Worm (Caenorhabditis elegans): ENCODE measurements around the gene C02F12.5.
A peak's percentile ranks its signal among the peaks of the same experiment; 100 is the strongest.

C02F12.5 gene

DNA sequence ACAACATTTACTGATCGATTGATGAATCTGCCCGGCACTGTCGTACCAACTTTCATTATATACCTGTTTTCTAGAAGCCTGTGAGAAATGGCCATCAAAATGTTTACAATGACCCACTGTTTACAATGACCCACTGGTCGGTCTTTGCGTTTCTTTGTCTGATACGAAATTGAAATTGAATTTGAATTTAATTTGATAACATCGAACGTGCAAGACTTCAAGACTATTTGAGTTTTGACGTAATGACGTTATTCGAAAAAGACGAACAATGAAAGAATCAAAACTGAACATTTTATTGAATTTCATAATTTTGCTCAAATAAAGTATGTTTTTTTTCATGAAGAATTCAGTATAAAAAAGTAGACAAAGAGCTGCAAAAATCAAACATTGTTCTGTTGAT is at the start of gene C02F12.5:
TSS of gene C02F12.5 (minus strand) at position 101 of the 400 bp plus-strand sequence.
- TF ChIP-seq daf-12 (tag; optimal IDR thresholded peaks at IDR 0.05) (no peak), hif-1 (tag; optimal IDR thresholded peaks at IDR 0.05) (peak in 1 of 2 experiments; percentile 30)

- TF ChIP-seq php-3 (GFP tag; IDR thresholded peaks at IDR 0.05), result no peak
- TF ChIP-seq unc-62 (GFP tag; optimal IDR thresholded peaks at IDR 0.05 in 1 of 2), result peak in 1 of 2 experiments; percentile 93
- TF ChIP-seq unc-62 (tag; optimal IDR thresholded peaks at IDR 0.05), result no peak
- no peak for TF ChIP-seq aly-2 (tag; optimal IDR thresholded peaks at IDR 0.05)
Measured at ce11 chrX:3715835-3716234, 43.9 kb upstream of the C02F12.5 start.

DNA sequence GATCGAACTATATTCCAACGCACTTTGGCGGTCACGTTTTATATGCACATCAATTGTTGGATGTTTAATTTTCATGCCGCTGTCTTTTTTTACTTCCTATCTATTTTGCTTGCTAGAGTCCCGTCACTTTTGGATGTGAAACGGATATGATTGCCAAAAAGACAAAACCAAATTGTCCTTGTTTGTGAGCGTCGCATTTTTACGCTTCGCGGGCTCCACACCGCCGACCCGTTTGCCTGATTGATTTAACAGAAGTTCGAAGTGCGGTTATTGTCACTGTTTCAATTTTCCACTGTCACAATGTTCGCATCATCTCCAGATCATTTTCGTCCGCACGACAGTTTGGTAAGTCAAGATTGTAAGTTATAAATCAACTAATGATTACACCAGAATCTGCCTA is 42.9 kb upstream of the C02F12.5 start, which contains the start of gene C01C4.2:
TSS of gene C01C4.2 (plus strand) at position 301 of the 400 bp plus-strand sequence.
- TF ChIP-seq dmd-9 (GFP tag; IDR thresholded peaks at IDR 0.05), result 0 out of 2 replicates have a peak, but pooled peaks have one; percentile 13
- no peak for TF ChIP-seq hmg-1.1 (GFP tag; IDR thresholded peaks at IDR 0.05)
- no peak for TF ChIP-seq ceh-44 (GFP tag; IDR thresholded peaks at IDR 0.05)
- no peak for TF ChIP-seq arid-1 (GFP tag; conservative IDR thresholded peaks at IDR 0.05)
- TF ChIP-seq mdl-1 (tag; optimal IDR thresholded peaks at IDR 0.05), result no peak
- no peak for TF ChIP-seq unc-130 (GFP tag; optimal IDR thresholded peaks at IDR 0.05)
- TF ChIP-seq unc-62 (GFP tag; optimal IDR thresholded peaks at IDR 0.05 in 1 of 2), result no peak
- no peak for TF ChIP-seq unc-62 (tag; optimal IDR thresholded peaks at IDR 0.05)

- peak in 1 of 2 experiments; percentile 76 for TF ChIP-seq daf-16 (GFP tag; optimal IDR thresholded peaks at IDR 0.05)
- no peak for TF ChIP-seq daf-16 (tag; optimal IDR thresholded peaks at IDR 0.05)
- no peak for TF ChIP-seq F10B5.3 (tag; optimal IDR thresholded peaks at IDR 0.05)
- no peak for TF ChIP-seq hlh-30 (tag; optimal IDR thresholded peaks at IDR 0.05; ENCODE audit: insufficient read depth)
- no peak for TF ChIP-seq T20F7.1 (GFP tag; optimal IDR thresholded peaks at IDR 0.05)
- TF ChIP-seq aha-1 (tag), result no peak
- TF ChIP-seq lin-38 (GFP tag; IDR thresholded peaks at IDR 0.05), result no peak
- TF ChIP-seq spr-3 (GFP tag; optimal IDR thresholded peaks at IDR 0.05), result no peak
- TF ChIP-seq ZK337.2 (GFP tag; IDR thresholded peaks at IDR 0.05), result no peak
- no peak for TF ChIP-seq vab-7 (GFP tag; IDR thresholded peaks at IDR 0.05)
- TF ChIP-seq zfp-2 (tag; optimal IDR thresholded peaks at IDR 0.05), result no peak
- TF ChIP-seq nhr-28 (tag; optimal IDR thresholded peaks at IDR 0.05), result no peak
- TF ChIP-seq nhr-102 (tag; optimal IDR thresholded peaks at IDR 0.05), result no peak
- 0 out of 2 replicates have a peak, but pooled peaks have one; percentile 25 for TF ChIP-seq hmg-1.1 (GFP tag; IDR thresholded peaks at IDR 0.05)
- no peak for TF ChIP-seq ztf-11 (tag; optimal IDR thresholded peaks at IDR 0.05)
- TF ChIP-seq Y105C5A.15 (GFP tag; IDR thresholded peaks at IDR 0.05), result no peak
- TF ChIP-seq nhr-6 (tag; optimal IDR thresholded peaks at IDR 0.05), result no peak
- TF ChIP-seq nhr-25 (tag; optimal IDR thresholded peaks at IDR 0.05; ENCODE audit: borderline replicate concordance, insufficient read depth), result no peak
- TF ChIP-seq rbr-2 (tag; optimal IDR thresholded peaks at IDR 0.05), result no peak
- no peak for TF ChIP-seq F26F4.8 (GFP tag; conservative IDR thresholded peaks at IDR 0.05)
- no peak for TF ChIP-seq snpc-4 (tag; optimal IDR thresholded peaks at IDR 0.05)
- no peak for TF ChIP-seq nhr-42 (GFP tag; IDR thresholded peaks at IDR 0.05)
- TF ChIP-seq ceh-20 (GFP tag; IDR thresholded peaks at IDR 0.05), result 0 out of 2 replicates have a peak, but pooled peaks have one; percentile 8
- no peak for TF ChIP-seq mdt-29 (GFP tag; IDR thresholded peaks at IDR 0.05)
- no peak for TF ChIP-seq cey-2 (tag; optimal IDR thresholded peaks at IDR 0.05; ENCODE audit: borderline replicate concordance, insufficient read depth)
- no peak for TF ChIP-seq mdl-1 (tag; optimal IDR thresholded peaks at IDR 0.05)
- peak in 1 of 2 experiments; percentile 89 for TF ChIP-seq unc-62 (GFP tag; optimal IDR thresholded peaks at IDR 0.05 in 1 of 2)
- no peak for TF ChIP-seq unc-62 (tag; optimal IDR thresholded peaks at IDR 0.05)
- TF ChIP-seq lsy-2 (tag; optimal IDR thresholded peaks at IDR 0.05), result no peak
- no peak for TF ChIP-seq sdz-12 (GFP tag; optimal IDR thresholded peaks at IDR 0.05)
- TF ChIP-seq unc-130 (GFP tag; optimal IDR thresholded peaks at IDR 0.05), result no peak
- TF ChIP-seq pha-4 (GFP tag; IDR thresholded peaks at IDR 0.05), result no peak
- no peak for TF ChIP-seq pha-4 (tag; optimal IDR thresholded peaks at IDR 0.05)
- TF ChIP-seq daf-8 (GFP tag; IDR thresholded peaks at IDR 0.05), result no peak
- no peak for TF ChIP-seq dpl-1 (GFP tag; optimal IDR thresholded peaks at IDR 0.05)
- TF ChIP-seq lin-29 (GFP tag; IDR thresholded peaks at IDR 0.05), result no peak
Measured at ce11 chrX:3711581-3712101, 39.7 kb upstream of the C02F12.5 start.

All from whole organism, L4 larva.